Worm (Caenorhabditis elegans): ENCODE data around the gene C07B5.4.

C07B5.4 gene

ce11 chrX:9568574-9568973, 39.1 kb downstream of the C07B5.4 start:
- TF ChIP-seq ztf-23 (GFP tag; IDR thresholded peaks at IDR 0.05) (no peak), T22C8.4 (GFP tag; IDR thresholded peaks at IDR 0.05) (no peak), klf-2 (GFP tag; conservative IDR thresholded peaks at IDR 0.05) (no peak), flt-1 (GFP tag; IDR thresholded peaks at IDR 0.05) (no peak), cog-1 (tag; optimal IDR thresholded peaks at IDR 0.05) (no peak), ztf-29 (GFP tag; IDR thresholded peaks at IDR 0.05) (no peak), ref-1 (GFP tag; conservative IDR thresholded peaks at IDR 0.05) (no peak), tab-1 (GFP tag; IDR thresholded peaks at IDR 0.05) (no peak), med-1 (GFP tag; optimal IDR thresholded peaks at IDR 0.05; ENCODE audit: insufficient read depth) (no peak)

- TF ChIP-seq ref-1 (GFP tag; conservative IDR thresholded peaks at IDR 0.05), result no peak
- no peak for TF ChIP-seq cog-1 (tag; optimal IDR thresholded peaks at IDR 0.05)
- TF ChIP-seq tab-1 (GFP tag; IDR thresholded peaks at IDR 0.05), result no peak
- TF ChIP-seq med-1 (GFP tag; optimal IDR thresholded peaks at IDR 0.05; ENCODE audit: insufficient read depth), result no peak
- TF ChIP-seq ztf-29 (GFP tag; IDR thresholded peaks at IDR 0.05), result no peak
- TF ChIP-seq ztf-23 (GFP tag; IDR thresholded peaks at IDR 0.05), result no peak
- no peak for TF ChIP-seq klf-2 (GFP tag; conservative IDR thresholded peaks at IDR 0.05)
- TF ChIP-seq T22C8.4 (GFP tag; IDR thresholded peaks at IDR 0.05), result no peak
- TF ChIP-seq flt-1 (GFP tag; IDR thresholded peaks at IDR 0.05), result no peak
Measured at ce11 chrX:9576928-9577327, 47.5 kb downstream of the C07B5.4 start, which contains the start of gene glb-17. Gene glb-17, minus strand, starts transcription at chrX:9577028.

DNA sequence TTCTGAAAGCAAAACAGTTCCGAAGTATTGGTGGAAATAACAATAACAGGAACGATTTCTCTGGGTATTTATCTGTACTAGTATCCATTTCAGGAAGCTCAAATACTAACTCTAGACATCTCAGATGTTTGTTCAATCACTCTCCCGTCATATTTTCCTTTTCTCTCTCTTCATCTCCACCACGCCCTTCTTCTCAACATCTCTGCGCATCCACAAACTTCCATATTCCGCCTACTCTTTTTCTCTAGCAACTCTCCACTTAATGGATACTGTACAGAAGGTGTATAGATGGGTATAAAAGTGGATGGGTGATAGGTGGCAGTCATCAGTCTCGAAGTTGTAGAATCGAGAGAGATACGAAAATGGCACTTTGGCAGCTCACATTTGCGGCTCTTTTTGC, 54.9 kb downstream of the C07B5.4 start, which contains the start of gene gpx-5:
gpx-5 (plus strand) TSS at position 336 of the 400 bp plus-strand sequence.
- TF ChIP-seq med-1 (GFP tag; optimal IDR thresholded peaks at IDR 0.05; ENCODE audit: insufficient read depth), result no peak
- no peak for TF ChIP-seq tab-1 (GFP tag; IDR thresholded peaks at IDR 0.05)
- TF ChIP-seq ref-1 (GFP tag; conservative IDR thresholded peaks at IDR 0.05), result no peak
- TF ChIP-seq klf-2 (GFP tag; conservative IDR thresholded peaks at IDR 0.05), result no peak
- no peak for TF ChIP-seq cog-1 (tag; optimal IDR thresholded peaks at IDR 0.05)
- TF ChIP-seq T22C8.4 (GFP tag; IDR thresholded peaks at IDR 0.05), result no peak
- no peak for TF ChIP-seq ztf-29 (GFP tag; IDR thresholded peaks at IDR 0.05)
- TF ChIP-seq ztf-23 (GFP tag; IDR thresholded peaks at IDR 0.05), result no peak
- no peak for TF ChIP-seq flt-1 (GFP tag; IDR thresholded peaks at IDR 0.05)

- no peak for TF ChIP-seq ztf-29 (GFP tag; IDR thresholded peaks at IDR 0.05)
- TF ChIP-seq med-1 (GFP tag; optimal IDR thresholded peaks at IDR 0.05; ENCODE audit: insufficient read depth), result no peak
- TF ChIP-seq cog-1 (tag; optimal IDR thresholded peaks at IDR 0.05), result no peak
- no peak for TF ChIP-seq klf-2 (GFP tag; conservative IDR thresholded peaks at IDR 0.05)
Measured at ce11 chrX:9585584-9586166, 56.2 kb downstream of the C07B5.4 start.
